Worm (Caenorhabditis elegans): ENCODE measurements around the gene lmtr-2.

Gene lmtr-2

DNA sequence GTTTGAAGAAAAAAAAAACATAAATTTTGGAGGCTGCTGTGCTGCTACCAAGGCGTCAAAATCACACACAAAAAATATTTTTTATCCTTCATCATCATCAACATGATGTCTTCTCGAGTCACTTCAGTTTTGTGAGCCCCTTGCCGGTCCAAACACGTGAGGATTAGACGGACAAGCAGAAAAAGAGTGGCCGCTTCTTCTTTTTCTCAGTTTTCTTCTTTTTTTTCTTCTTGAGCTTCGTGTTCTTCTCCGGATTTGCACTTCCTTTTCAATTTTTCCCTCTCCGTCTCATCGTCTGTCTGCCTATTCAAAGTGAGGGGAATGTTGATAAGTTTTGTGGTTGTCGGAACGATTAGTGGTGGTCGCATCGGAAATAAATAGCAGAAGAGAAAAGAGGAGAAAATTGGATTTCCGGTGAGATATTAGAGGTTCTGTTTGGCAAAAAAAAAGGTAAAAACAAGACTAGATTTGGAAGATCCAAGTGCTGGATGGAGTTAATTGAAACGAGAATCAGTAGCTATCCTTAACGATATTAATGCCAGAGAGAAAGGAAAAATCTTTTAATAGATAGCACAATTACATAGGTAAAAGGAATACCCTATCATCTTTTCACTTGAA is 30.4 kb downstream of the lmtr-2 start (continued):
- no peak for TF ChIP-seq nhr-237 (tag; optimal IDR thresholded peaks at IDR 0.05)
- TF ChIP-seq Y5F2A.4 (GFP tag; optimal IDR thresholded peaks at IDR 0.05) = no peak
- TF ChIP-seq mes-2 (tag; optimal IDR thresholded peaks at IDR 0.05; ENCODE audit: poor library complexity, severe bottlenecking) = no peak
- no peak for TF ChIP-seq ztf-7 (tag; optimal IDR thresholded peaks at IDR 0.05)
- TF ChIP-seq nhr-102 (tag; optimal IDR thresholded peaks at IDR 0.05) = no peak
- no peak for TF ChIP-seq spr-1 (tag; optimal IDR thresholded peaks at IDR 0.05)
- TF ChIP-seq tag-97 (GFP tag; IDR thresholded peaks at IDR 0.05) = no peak
- TF ChIP-seq unc-62 (GFP tag; optimal IDR thresholded peaks at IDR 0.05 in 1 of 2) = peak in 1 of 2 experiments; percentile 71
- TF ChIP-seq unc-62 (tag; optimal IDR thresholded peaks at IDR 0.05) = no peak
- TF ChIP-seq ceh-82 (tag; optimal IDR thresholded peaks at IDR 0.05) = no peak
- TF ChIP-seq pqm-1 (tag; optimal IDR thresholded peaks at IDR 0.05) = no peak
- no peak for TF ChIP-seq set-16 (GFP tag; IDR thresholded peaks at IDR 0.05)
- TF ChIP-seq hif-1 (tag; optimal IDR thresholded peaks at IDR 0.05) = peak in 1 of 2 experiments; percentile 21
- no peak for TF ChIP-seq nhr-41 (GFP tag; IDR thresholded peaks at IDR 0.05)
- TF ChIP-seq jun-1 (tag; optimal IDR thresholded peaks at IDR 0.05) = no peak
- no peak for TF ChIP-seq spr-3 (GFP tag; optimal IDR thresholded peaks at IDR 0.05)
- no peak for TF ChIP-seq arid-1 (GFP tag; conservative IDR thresholded peaks at IDR 0.05)
- TF ChIP-seq ZK546.5 (tag; optimal IDR thresholded peaks at IDR 0.05) = no peak
- TF ChIP-seq cey-2 (tag; optimal IDR thresholded peaks at IDR 0.05; ENCODE audit: borderline replicate concordance, insufficient read depth) = no peak
- TF ChIP-seq lir-3 (tag; optimal IDR thresholded peaks at IDR 0.05) = no peak
- no peak for TF ChIP-seq lin-29 (GFP tag; IDR thresholded peaks at IDR 0.05)
- TF ChIP-seq madf-5 (GFP tag; IDR thresholded peaks at IDR 0.05) = no peak
- TF ChIP-seq gei-8 (GFP tag; optimal IDR thresholded peaks at IDR 0.05) = no peak
- no peak for TF ChIP-seq zag-1 (tag; optimal IDR thresholded peaks at IDR 0.05)
- TF ChIP-seq sdz-12 (GFP tag; optimal IDR thresholded peaks at IDR 0.05) = no peak
- TF ChIP-seq saeg-2 (GFP tag; IDR thresholded peaks at IDR 0.05) = no peak
- peak; percentile 37; the same call in 1 of the 2 replicates for TF ChIP-seq ctbp-1 (GFP tag; IDR thresholded peaks at IDR 0.05)
- TF ChIP-seq attf-4 (tag; optimal IDR thresholded peaks at IDR 0.05) = no peak
- TF ChIP-seq mxl-3 (GFP tag; optimal IDR thresholded peaks at IDR 0.05) = no peak
- peak; percentile 29 for TF ChIP-seq nhr-11 (tag; optimal IDR thresholded peaks at IDR 0.05)
- TF ChIP-seq php-3 (GFP tag; IDR thresholded peaks at IDR 0.05) = no peak
- TF ChIP-seq ztf-11 (tag; optimal IDR thresholded peaks at IDR 0.05) = no peak
- no peak for TF ChIP-seq nhr-111 (GFP tag; optimal IDR thresholded peaks at IDR 0.05)
- no peak for TF ChIP-seq zip-2 (tag; optimal IDR thresholded peaks at IDR 0.05)
- TF ChIP-seq T20F7.1 (GFP tag; optimal IDR thresholded peaks at IDR 0.05) = no peak
- TF ChIP-seq nhr-10 (tag; optimal IDR thresholded peaks at IDR 0.05) = no peak
- TF ChIP-seq R02D3.7 (tag; optimal IDR thresholded peaks at IDR 0.05) = no peak
- no peak for TF ChIP-seq F44E2.7 (GFP tag; IDR thresholded peaks at IDR 0.05)
- TF ChIP-seq snpc-1.2 (GFP tag; IDR thresholded peaks at IDR 0.05) = no peak
- TF ChIP-seq nhr-48 (tag; optimal IDR thresholded peaks at IDR 0.05) = no peak
- TF ChIP-seq lin-38 (GFP tag; IDR thresholded peaks at IDR 0.05) = no peak
- TF ChIP-seq nhr-25 (tag; optimal IDR thresholded peaks at IDR 0.05; ENCODE audit: borderline replicate concordance, insufficient read depth) = no peak
- TF ChIP-seq D1046.2 (GFP tag; IDR thresholded peaks at IDR 0.05) = no peak
- TF ChIP-seq zfp-3 (GFP tag; conservative IDR thresholded peaks at IDR 0.05) = no peak
- TF ChIP-seq mdt-29 (GFP tag; IDR thresholded peaks at IDR 0.05) = no peak
- TF ChIP-seq dmd-9 (GFP tag; IDR thresholded peaks at IDR 0.05) = no peak
- TF ChIP-seq egl-27 (tag; optimal IDR thresholded peaks at IDR 0.05) = no peak
- TF ChIP-seq hlh-11 (tag; optimal IDR thresholded peaks at IDR 0.05) = peak; percentile 38
- no peak for TF ChIP-seq T26A8.4 (GFP tag; IDR thresholded peaks at IDR 0.05)
- no peak for TF ChIP-seq daf-8 (GFP tag; IDR thresholded peaks at IDR 0.05)
- TF ChIP-seq aha-1 (tag) = peak; percentile 97
- TF ChIP-seq dpl-1 (GFP tag; optimal IDR thresholded peaks at IDR 0.05) = peak; percentile 2

Measured in whole organism, L4 larva.